Worm (Caenorhabditis elegans) whole organism, L3 larva: ENCODE results near the gene sdz-26.
A peak's percentile ranks its signal among the peaks of the same experiment; 100 is the strongest.

Experiments
- ama-1 ChIP-seq: fragments of 150-350 bp; optimal IDR thresholded peaks from 2 replicates; lab custom pipeline; 2018
- ceh-9 ChIP-seq: sonication (generic microtip); optimal IDR thresholded peaks from 2 replicates; lab custom pipeline; 2018; ENCODE audit warnings: missing biosample characterization, missing genetic modification characterization
- nhr-25 ChIP-seq: sonication (generic microtip); optimal IDR thresholded peaks from 2 replicates; lab custom pipeline; 2017; ENCODE audit warnings: missing biosample characterization, missing genetic modification characterization
- sea-2 ChIP-seq: fragments of 150-350 bp; sonication (generic microtip); optimal IDR thresholded peaks from 4 replicates; lab custom pipeline; 2014; ENCODE audit warnings: missing biosample characterization, missing genetic modification reagents, missing genetic modification characterization
- unc-62 ChIP-seq: fragments of 150-350 bp; sonication (generic microtip); optimal IDR thresholded peaks from 4 replicates; lab custom pipeline; 2014; ENCODE audit warnings: missing biosample characterization, missing genetic modification reagents, missing genetic modification characterization

- no peak for TF ChIP-seq unc-62 (GFP tag; lab: Kevin White, UChicago)
- TF ChIP-seq nhr-25 (tag; lab: Kevin White, UChicago) = peak; percentile 40
- peak; percentile 72 for TF ChIP-seq ama-1
- TF ChIP-seq sea-2 (GFP tag; lab: Kevin White, UChicago) = no peak
- TF ChIP-seq ceh-9 = no peak
Observed at ce11 chrII:14350768-14351167, 30.8 kb upstream of the sdz-26 start.
